Fruit fly (Drosophila melanogaster) whole organism, embryonic: Measurements from ENCODE around the gene Art4.

Experiments used
- Ada2b ChIP-seq: fragments of 200-800 bp; sonication (Bioruptor generic); IDR thresholded peaks from 2 replicates; pipeline ENCODE4 v1.3.6; 2022; ENCODE audit warnings: missing biosample characterization, missing genetic modification characterization
- Aef1 ChIP-seq: fragments of 200-800 bp; sonication (Bioruptor generic); IDR thresholded peaks from 3 replicates; pipeline ENCODE4 v1.3.6; 2022; ENCODE audit warnings: missing biosample characterization, missing genetic modification characterization
- CG10321 ChIP-seq: fragments of 200-800 bp; sonication (Bioruptor generic); IDR thresholded peaks from 2 replicates; pipeline ENCODE4 v1.3.6; 2022; ENCODE audit warnings: missing biosample characterization, missing genetic modification characterization
- CG10654 ChIP-seq: fragments of 200-800 bp; sonication (Bioruptor generic); optimal IDR thresholded peaks from 2 replicates; lab custom pipeline; 2016; ENCODE audit warnings: missing biosample characterization, missing genetic modification characterization
- CG12391 ChIP-seq: fragments of 200-800 bp; sonication (Bioruptor generic); optimal IDR thresholded peaks from 3 replicates; lab custom pipeline; 2018; ENCODE audit warnings: missing biosample characterization, mild to moderate bottlenecking, missing genetic modification characterization, moderate library complexity
- CG12769 ChIP-seq: fragments of 200-800 bp; sonication (Bioruptor generic); optimal IDR thresholded peaks from 2 replicates; lab custom pipeline; 2019; ENCODE audit warnings: missing biosample characterization, mild to moderate bottlenecking, missing genetic modification characterization, moderate library complexity
- CG14710 ChIP-seq: fragments of 200-800 bp; sonication (Bioruptor generic); optimal IDR thresholded peaks from 3 replicates; lab custom pipeline; 2019; ENCODE audit warnings: missing biosample characterization, mild to moderate bottlenecking, missing genetic modification characterization, moderate library complexity
- CG15073 ChIP-seq: fragments of 200-800 bp; sonication (Bioruptor generic); optimal IDR thresholded peaks from 2 replicates; lab custom pipeline; 2016; ENCODE audit warnings: missing biosample characterization, missing genetic modification characterization
- CG15601 ChIP-seq: fragments of 200-800 bp; sonication (Bioruptor generic); optimal IDR thresholded peaks from 3 replicates; lab custom pipeline; 2019; ENCODE audit warnings: missing biosample characterization, mild to moderate bottlenecking, missing genetic modification characterization, moderate library complexity
- CG2875 ChIP-seq: fragments of 200-800 bp; sonication (Bioruptor generic); optimal IDR thresholded peaks from 2 replicates; lab custom pipeline; 2017; ENCODE audit warnings: missing biosample characterization, mild to moderate bottlenecking, missing genetic modification characterization, missing genetic modification reagents
- CG2889 ChIP-seq: fragments of 200-800 bp; sonication (Bioruptor generic); IDR thresholded peaks from 3 replicates; pipeline ENCODE4 v1.3.6; 2022; ENCODE audit warnings: missing biosample characterization, missing genetic modification characterization
- CG30403 ChIP-seq: fragments of 200-800 bp; sonication (Bioruptor generic); optimal IDR thresholded peaks from 3 replicates; lab custom pipeline; 2016; ENCODE audit warnings: missing biosample characterization, missing genetic modification characterization
- CG31224 ChIP-seq: fragments of 200-800 bp; sonication (Bioruptor generic); IDR thresholded peaks from 2 replicates; pipeline ENCODE4 v1.3.6; 2022; ENCODE audit warnings: missing biosample characterization, missing genetic modification characterization
- CG32767 ChIP-seq: fragments of 200-800 bp; sonication (Bioruptor generic); IDR thresholded peaks from 2 replicates; pipeline ENCODE4 v1.3.6; 2022; ENCODE audit warnings: missing biosample characterization, missing genetic modification characterization
- CG3726 ChIP-seq: fragments of 200-800 bp; sonication (Bioruptor generic); IDR thresholded peaks from 3 replicates; pipeline ENCODE4, ENCODE4 v1.3.6; 2022; ENCODE audit warnings: missing biosample characterization, missing genetic modification characterization
- CG4282 ChIP-seq: fragments of 200-800 bp; sonication (Bioruptor generic); optimal IDR thresholded peaks from 2 replicates; lab custom pipeline; 2016; ENCODE audit warnings: missing biosample characterization, missing genetic modification characterization
- CG4707 ChIP-seq: fragments of 200-800 bp; sonication (Bioruptor generic); optimal IDR thresholded peaks from 2 replicates; lab custom pipeline; 2018; ENCODE audit warnings: missing biosample characterization, mild to moderate bottlenecking, missing genetic modification characterization, moderate library complexity
- CG5245 ChIP-seq: fragments of 200-800 bp; sonication (Bioruptor generic); optimal IDR thresholded peaks from 3 replicates; lab custom pipeline; 2016; ENCODE audit warnings: missing biosample characterization, missing genetic modification characterization
- CG6813 ChIP-seq: fragments of 200-800 bp; sonication (Bioruptor generic); optimal IDR thresholded peaks from 2 replicates; lab custom pipeline; 2017; ENCODE audit warnings: missing biosample characterization, missing genetic modification characterization, mild to moderate bottlenecking, moderate library complexity, missing genetic modification reagents
- CG9609 ChIP-seq: fragments of 200-800 bp; sonication (Bioruptor generic); optimal IDR thresholded peaks from 3 replicates; lab custom pipeline; 2016; ENCODE audit warnings: missing biosample characterization, missing genetic modification characterization
- D19A ChIP-seq: fragments of 200-800 bp; optimal IDR thresholded peaks from 3 replicates; lab custom pipeline; 2019; ENCODE audit warnings: missing biosample characterization, mild to moderate bottlenecking, missing genetic modification characterization, moderate library complexity
- Deaf1 ChIP-seq: fragments of 200-800 bp; optimal IDR thresholded peaks from 3 replicates; lab custom pipeline; 2019; ENCODE audit warnings: missing biosample characterization, mild to moderate bottlenecking, missing genetic modification characterization, moderate library complexity
- Dll ChIP-seq: fragments of 200-800 bp; sonication (Bioruptor generic); IDR thresholded peaks from 4 replicates; pipeline ENCODE4 v1.3.6; 2022; ENCODE audit warnings: missing biosample characterization, missing genetic modification characterization; ENCODE audit not compliant: partially characterized antibody
- Eip74EF ChIP-seq, 2 experiments: fragments of 200-800 bp in 1 of 2; fragments of >200 bp in 1 of 2; sonication (Bioruptor generic) in 1 of 2; optimal IDR thresholded peaks; 2 replicates each; lab custom pipeline; 2017 to 2019; ENCODE audit warnings: missing biosample characterization in 2 of 2, missing genetic modification characterization in 2 of 2, mild to moderate bottlenecking in 1 of 2, moderate library complexity in 1 of 2
- Gsc ChIP-seq: fragments of 200-800 bp; sonication (Bioruptor generic); IDR thresholded peaks from 2 replicates; pipeline ENCODE4 v1.3.6; 2022; ENCODE audit warnings: missing biosample characterization, missing genetic modification characterization
- HHEX ChIP-seq: fragments of 200-800 bp; sonication (Bioruptor generic); optimal IDR thresholded peaks from 3 replicates; lab custom pipeline; 2017; ENCODE audit warnings: missing biosample characterization, mild to moderate bottlenecking, missing genetic modification characterization, missing genetic modification reagents
- Hr51 ChIP-seq, 2 experiments: fragments of 200-800 bp; sonication (Bioruptor generic); optimal IDR thresholded peaks; 2 replicates in 1 of 2; 3 replicates in 1 of 2; lab custom pipeline; 2016 to 2018; ENCODE audit warnings: missing biosample characterization in 2 of 2, missing genetic modification characterization in 2 of 2, mild to moderate bottlenecking in 1 of 2, moderate library complexity in 1 of 2
- Hr78 ChIP-seq, 2 experiments: fragments of 200-800 bp in 1 of 2; fragments of >200 bp in 1 of 2; sonication (Bioruptor generic) in 1 of 2; optimal IDR thresholded peaks; 2 replicates each; lab custom pipeline; 2017 to 2019; ENCODE audit warnings: missing biosample characterization in 2 of 2, missing genetic modification characterization in 2 of 2, mild to moderate bottlenecking in 1 of 2, moderate library complexity in 1 of 2
- Jarid2 ChIP-seq: fragments of 200-800 bp; sonication (Bioruptor generic); optimal IDR thresholded peaks from 3 replicates; lab custom pipeline; 2017; ENCODE audit warnings: mild to moderate bottlenecking, missing biosample characterization, missing genetic modification reagents, missing genetic modification characterization
- Lpt ChIP-seq: fragments of >200 bp; optimal IDR thresholded peaks from 2 replicates; lab custom pipeline; 2018; ENCODE audit warnings: missing biosample characterization, missing genetic modification characterization
- NC2β ChIP-seq: fragments of 200-800 bp; sonication (Bioruptor generic); optimal IDR thresholded peaks from 2 replicates; lab custom pipeline; 2016; ENCODE audit warnings: missing biosample characterization, missing genetic modification characterization
- Oli ChIP-seq: fragments of 200-800 bp; sonication (Bioruptor generic); optimal IDR thresholded peaks from 2 replicates; lab custom pipeline; 2018; ENCODE audit warnings: missing biosample characterization, mild to moderate bottlenecking, missing genetic modification characterization, moderate library complexity
- Optix ChIP-seq: fragments of 200-800 bp; sonication (Bioruptor generic); IDR thresholded peaks from 3 replicates; pipeline ENCODE4 v1.3.6; 2022; ENCODE audit warnings: missing biosample characterization, missing genetic modification characterization
- Sin3A ChIP-seq: fragments of >200 bp; optimal IDR thresholded peaks from 2 replicates; lab custom pipeline; 2018
- Sox100B ChIP-seq: fragments of 200-800 bp; sonication (Bioruptor generic); optimal IDR thresholded peaks from 3 replicates; lab custom pipeline; 2018; ENCODE audit warnings: missing biosample characterization, mild to moderate bottlenecking, missing genetic modification characterization
- abd-A ChIP-seq: fragments of 200-800 bp; sonication (Bioruptor generic); optimal IDR thresholded peaks from 3 replicates; lab custom pipeline; 2019; ENCODE audit warnings: missing biosample characterization, mild to moderate bottlenecking, missing genetic modification characterization, moderate library complexity
- ato ChIP-seq: fragments of 200-800 bp; sonication (Bioruptor generic); IDR thresholded peaks from 2 replicates; pipeline ENCODE4 v1.3.6; 2022; ENCODE audit warnings: missing biosample characterization, missing genetic modification characterization; ENCODE audit not compliant: partially characterized antibody
- chm ChIP-seq: fragments of 200-800 bp; sonication (Bioruptor generic); IDR thresholded peaks from 2 replicates; pipeline ENCODE4 v1.3.6; 2022; ENCODE audit warnings: missing biosample characterization, missing genetic modification characterization
- ci ChIP-seq: fragments of 200-800 bp; sonication (Bioruptor generic); IDR thresholded peaks from 3 replicates; pipeline ENCODE4 v1.3.6; 2022; ENCODE audit warnings: missing biosample characterization, missing genetic modification characterization
- dimm ChIP-seq: fragments of 200-800 bp; sonication (Bioruptor generic); IDR thresholded peaks from 2 replicates; pipeline ENCODE4 v1.3.6; 2022; ENCODE audit warnings: missing biosample characterization, missing genetic modification characterization
- disco-r ChIP-seq: fragments of 200-800 bp; sonication (Bioruptor generic); optimal IDR thresholded peaks from 2 replicates; lab custom pipeline; 2016; ENCODE audit warnings: missing biosample characterization, missing genetic modification characterization
- en ChIP-seq: fragments of 200-800 bp; sonication (Bioruptor generic); optimal IDR thresholded peaks from 2 replicates; lab custom pipeline; 2016; ENCODE audit warnings: missing biosample characterization, missing genetic modification characterization
- fd3F ChIP-seq: fragments of 200-800 bp; sonication (Bioruptor generic); optimal IDR thresholded peaks from 2 replicates; lab custom pipeline; 2018; ENCODE audit warnings: missing biosample characterization, mild to moderate bottlenecking, missing genetic modification characterization, moderate library complexity
- fru ChIP-seq: fragments of >200 bp; optimal IDR thresholded peaks from 2 replicates; lab custom pipeline; 2017
- gfzf ChIP-seq: fragments of 200-800 bp; sonication (Bioruptor generic); optimal IDR thresholded peaks from 2 replicates; lab custom pipeline; 2016; ENCODE audit warnings: missing biosample characterization, mild to moderate bottlenecking, missing genetic modification characterization, moderate library complexity
- hbn ChIP-seq: fragments of 200-800 bp; sonication (Bioruptor generic); IDR thresholded peaks from 2 replicates; pipeline ENCODE4 v1.3.6; 2022; ENCODE audit warnings: missing biosample characterization, missing genetic modification characterization; ENCODE audit not compliant: partially characterized antibody
- lmd ChIP-seq: fragments of 200-800 bp; sonication (Bioruptor generic); IDR thresholded peaks from 2 replicates; pipeline ENCODE4 v1.3.6; 2022; ENCODE audit warnings: missing biosample characterization, missing genetic modification characterization
- scrt ChIP-seq: fragments of 200-800 bp; sonication (Bioruptor generic); optimal IDR thresholded peaks from 2 replicates; lab custom pipeline; 2018; ENCODE audit warnings: missing biosample characterization, mild to moderate bottlenecking, missing genetic modification characterization, moderate library complexity
- sim ChIP-seq: fragments of 200-800 bp; sonication (Bioruptor generic); IDR thresholded peaks from 2 replicates; pipeline ENCODE4 v1.3.6; 2022; ENCODE audit warnings: missing biosample characterization, missing genetic modification characterization
- sqz ChIP-seq: fragments of 200-800 bp; sonication (Bioruptor generic); optimal IDR thresholded peaks from 3 replicates; lab custom pipeline; 2018; ENCODE audit warnings: missing biosample characterization, mild to moderate bottlenecking, missing genetic modification characterization

Gene Art4

DNA sequence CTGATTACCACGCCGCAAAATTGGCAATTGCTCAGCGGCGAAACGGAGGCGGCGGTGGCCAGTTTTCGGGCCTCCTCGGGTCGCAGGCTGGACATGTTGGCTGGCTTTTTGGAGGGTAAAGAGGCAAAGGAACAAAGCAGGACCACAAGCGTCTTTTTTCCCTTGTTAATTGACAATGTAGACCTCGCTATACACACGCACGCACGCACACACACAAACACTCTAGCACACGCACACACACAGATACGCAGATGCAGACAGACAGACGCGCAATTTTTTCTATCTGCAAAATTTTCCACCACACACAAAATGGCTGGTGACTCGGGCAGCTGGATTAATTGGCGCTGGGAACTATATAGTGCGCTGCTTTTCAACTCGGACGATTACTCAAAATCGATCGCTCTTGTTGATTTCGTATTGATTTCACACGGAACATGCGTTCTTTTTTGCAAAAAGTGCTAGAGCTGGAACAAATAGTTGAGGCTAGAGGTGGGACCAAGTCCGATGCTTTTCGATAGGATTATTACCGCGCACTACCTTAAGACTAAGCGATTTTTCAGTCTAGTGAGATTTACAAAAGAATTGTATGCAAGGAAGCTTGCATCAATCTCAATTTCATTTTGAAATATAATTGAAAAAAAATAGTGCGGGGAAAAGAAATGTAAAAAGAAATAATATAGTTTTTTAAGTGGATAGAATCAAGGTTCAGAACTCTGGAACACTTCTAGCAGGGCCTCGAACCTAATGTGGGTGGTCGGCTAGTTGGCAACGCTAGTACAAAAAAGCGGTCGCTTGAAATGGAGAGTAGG is at the start of gene Art4 (continued):
- no peak for TF ChIP-seq fd3F (GFP tag; lab: Kevin White, UChicago)
- no peak for TF ChIP-seq CG15073 (GFP tag; lab: Kevin White, UChicago)
- TF ChIP-seq CG31224 (GFP tag; lab: Robert Waterston, UW): no peak
- TF ChIP-seq ci (GFP tag; lab: Robert Waterston, UW): peak; percentile 46; the same call in 1 of the 3 replicates
- TF ChIP-seq scrt: no peak
- no peak for TF ChIP-seq fru (lab: Kevin White, UChicago)
- peak; percentile 29 for TF ChIP-seq CG30403 (GFP tag; lab: Kevin White, UChicago)
- peak; percentile 83 for TF ChIP-seq CG14710 (tag; lab: Kevin White, UChicago)
- no peak for TF ChIP-seq sim (GFP tag; lab: Robert Waterston, UW)
- no peak for TF ChIP-seq CG5245 (GFP tag; lab: Kevin White, UChicago)
- TF ChIP-seq Hr51 (GFP tag; optimal IDR thresholded peaks at IDR 0.05; lab: Kevin White, UChicago): no peak
- TF ChIP-seq CG10321 (GFP tag; lab: Robert Waterston, UW): no peak
- TF ChIP-seq CG10654 (GFP tag; lab: Kevin White, UChicago): no peak
- TF ChIP-seq gfzf (GFP tag; lab: Kevin White, UChicago): peak; percentile 39
- no peak for TF ChIP-seq CG9609 (GFP tag; lab: Kevin White, UChicago)
- TF ChIP-seq CG32767 (GFP tag; lab: Robert Waterston, UW): no peak
- no peak for TF ChIP-seq D19A (tag; lab: Kevin White, UChicago)
- no peak for TF ChIP-seq Optix (GFP tag; lab: Robert Waterston, UW)
- no peak for TF ChIP-seq Jarid2 (GFP tag; lab: Kevin White, UChicago)
- peak; percentile 70 for TF ChIP-seq sqz
- TF ChIP-seq Dll (GFP tag; lab: Robert Waterston, UW): peak; percentile 71
- no peak for TF ChIP-seq CG3726 (GFP tag; lab: Robert Waterston, UW)
- no peak for TF ChIP-seq chm
- TF ChIP-seq Oli: no peak
- no peak for TF ChIP-seq Gsc
- no peak for TF ChIP-seq CG2875 (GFP tag; lab: Kevin White, UChicago)
- no peak for TF ChIP-seq en
- TF ChIP-seq CG15601 (tag; lab: Kevin White, UChicago): peak; percentile 44
- 0 out of 3 replicates have a peak, but pooled peaks have one; percentile 15 for TF ChIP-seq Aef1 (GFP tag; lab: Robert Waterston, UW)
- TF ChIP-seq Sin3A (lab: Kevin White, UChicago): peak; percentile 90
- no peak for TF ChIP-seq disco-r (GFP tag; lab: Kevin White, UChicago)
- peak; percentile 53; the same call in 1 of the 2 replicates for TF ChIP-seq hbn (GFP tag; lab: Robert Waterston, UW)
- peak; percentile 12; the same call in 1 of the 2 replicates for TF ChIP-seq Ada2b
- TF ChIP-seq Lpt: no peak
- TF ChIP-seq lmd: no peak
- TF ChIP-seq CG4707: no peak
- no peak for TF ChIP-seq HHEX (GFP tag; lab: Kevin White, UChicago)
- no peak for TF ChIP-seq NC2β (GFP tag; lab: Kevin White, UChicago)
- peak; percentile 52 for TF ChIP-seq CG12391 (tag; lab: Kevin White, UChicago)
- TF ChIP-seq, all 482 proteins: peak for 167

- peak; percentile 19 for TF ChIP-seq CG6813 (GFP tag; lab: Kevin White, UChicago)
- 0 out of 4 replicates have a peak, but pooled peaks have one; percentile 17 for TF ChIP-seq Dll (GFP tag; lab: Robert Waterston, UW)
- TF ChIP-seq CG4282 (GFP tag; lab: Kevin White, UChicago): no peak
- TF ChIP-seq ato (GFP tag; lab: Robert Waterston, UW): no peak
- peak in 1 of 2 experiments; percentile 44 for TF ChIP-seq Eip74EF (GFP tag; optimal IDR thresholded peaks at IDR 0.05; lab: Kevin White, UChicago)
- no peak for TF ChIP-seq Sox100B
- peak; percentile 55 for TF ChIP-seq CG12769 (tag; lab: Kevin White, UChicago)
- no peak for TF ChIP-seq CG2889 (GFP tag; lab: Robert Waterston, UW)
- peak in 1 of 2 experiments; percentile 63 for TF ChIP-seq Hr78 (GFP tag; optimal IDR thresholded peaks at IDR 0.05; lab: Kevin White, UChicago)
- peak; percentile 65 for TF ChIP-seq Deaf1 (tag; lab: Kevin White, UChicago)
- TF ChIP-seq abd-A (tag; lab: Kevin White, UChicago): no peak
- TF ChIP-seq dimm (GFP tag; lab: Robert Waterston, UW): no peak
These were observed 49.2 kb upstream of the Art4 start for dm6 chr3R:10034995-10035446.
